Worm (Caenorhabditis elegans) whole organism, L4/young adult: ENCODE measurements around the gene F47G3.4.

Source experiments
- dao-5 ChIP-seq: sonication (generic microtip); optimal IDR thresholded peaks from 2 replicates; lab custom pipeline; 2016; ENCODE audit warnings: missing genotype, missing genetic modification characterization, moderate library complexity, missing compliant biosample characterization
- him-1 ChIP-seq: sonication (generic microtip); optimal IDR thresholded peaks from 2 replicates; lab custom pipeline; 2016; ENCODE audit warnings: missing genotype, missing genetic modification reagents, missing genetic modification characterization, missing compliant biosample characterization

ce11 chrX:2370655-2371054 lies 10.7 kb upstream of the F47G3.4 start:
- no peak for TF ChIP-seq him-1 (tag; lab: Kevin White, UChicago)
- no peak for TF ChIP-seq dao-5 (tag; lab: Kevin White, UChicago)
